Worm (Caenorhabditis elegans): ENCODE data around the gene K04C2.2.

DNA sequence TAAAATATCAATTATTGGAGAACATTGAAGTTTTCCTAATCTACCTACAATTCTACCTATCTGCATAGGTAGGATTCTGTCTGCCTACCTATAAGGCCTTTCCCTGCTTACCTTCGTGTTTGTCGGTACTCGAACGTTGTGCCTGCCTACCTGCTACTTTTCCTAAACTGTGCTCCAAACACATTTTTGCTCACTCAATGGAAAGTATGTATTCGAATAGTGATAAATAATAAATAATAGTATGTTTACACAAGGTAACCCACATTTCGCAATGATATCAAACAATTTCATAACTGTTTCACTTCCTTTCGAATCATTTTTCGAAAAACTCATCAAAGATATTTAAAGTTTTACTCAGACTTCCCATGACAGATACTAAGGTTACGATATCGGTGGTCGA lies 49.9 kb downstream of the K04C2.2 start, which contains the start of gene F57B9.3:
- TF ChIP-seq pros-1 (tag; optimal IDR thresholded peaks at IDR 0.05) (no peak), tbx-7 (tag; optimal IDR thresholded peaks at IDR 0.05) (no peak), K02D7.2 (tag; optimal IDR thresholded peaks at IDR 0.05) (no peak), pqm-1 (tag; optimal IDR thresholded peaks at IDR 0.05) (no peak), hlh-8 (tag; optimal IDR thresholded peaks at IDR 0.05) (no peak), ets-4 (tag; optimal IDR thresholded peaks at IDR 0.05) (no peak), zip-5 (tag; optimal IDR thresholded peaks at IDR 0.05) (no peak), rnt-1 (tag; optimal IDR thresholded peaks at IDR 0.05) (no peak), tbx-2 (tag; optimal IDR thresholded peaks at IDR 0.05) (no peak), npax-4 (tag; optimal IDR thresholded peaks at IDR 0.05) (no peak), unc-86 (tag; optimal IDR thresholded peaks at IDR 0.05) (no peak), hlh-13 (GFP tag; optimal IDR thresholded peaks at IDR 0.05) (no peak)

All from whole organism, late embryonic.